Fruit fly (Drosophila melanogaster): ENCODE measurements around the gene IntS10.

IntS10 gene

dm6 chr3L:3848687-3849270, 42.3 kb downstream of the IntS10 start:
- TF ChIP-seq noc (tag; optimal IDR thresholded peaks at IDR 0.05), result no peak

- TF ChIP-seq noc (tag; optimal IDR thresholded peaks at IDR 0.05), result peak; percentile 35
These were observed 43.3 kb downstream of the IntS10 start for dm6 chr3L:3849763-3850162.

DNA sequence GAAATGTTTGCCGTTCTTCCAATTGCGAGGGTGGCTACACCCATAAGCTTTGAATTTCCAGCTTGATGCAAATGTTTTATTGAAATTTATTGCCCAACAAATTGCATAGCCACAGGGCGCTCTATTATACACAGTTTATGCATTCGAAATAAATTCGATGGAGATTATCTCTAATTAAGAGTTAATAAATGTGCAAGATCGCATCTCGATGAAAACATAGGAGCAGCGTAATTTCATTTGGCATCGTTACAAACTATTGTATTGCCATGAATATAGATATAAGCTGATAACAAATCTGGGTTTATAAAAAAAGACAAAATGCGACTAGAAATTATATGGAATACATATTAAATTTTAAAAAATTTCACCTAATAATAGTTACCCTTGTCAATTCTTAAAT, 44.0 kb downstream of the IntS10 start:
- no peak for TF ChIP-seq noc (tag; optimal IDR thresholded peaks at IDR 0.05)

DNA sequence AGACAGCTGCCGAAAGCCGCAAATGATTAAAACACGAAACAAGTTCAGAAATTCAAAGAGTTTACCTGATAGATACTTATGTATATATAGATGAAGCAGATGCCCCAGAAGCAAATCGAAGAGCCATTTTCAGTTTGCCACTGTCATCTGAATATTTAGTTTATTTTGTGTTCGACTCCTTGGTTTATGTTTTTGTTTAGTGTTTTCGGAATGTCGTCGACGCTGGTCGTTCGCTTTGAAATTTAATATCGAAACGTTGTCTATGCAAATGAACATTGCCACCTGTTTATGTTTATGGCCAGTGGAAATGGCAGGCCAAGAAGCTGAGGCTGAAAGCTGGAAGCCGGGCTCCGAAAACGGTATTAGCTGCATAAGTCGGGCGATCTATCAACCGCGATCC, 44.5 kb downstream of the IntS10 start:
- no peak for TF ChIP-seq noc (tag; optimal IDR thresholded peaks at IDR 0.05)

DNA sequence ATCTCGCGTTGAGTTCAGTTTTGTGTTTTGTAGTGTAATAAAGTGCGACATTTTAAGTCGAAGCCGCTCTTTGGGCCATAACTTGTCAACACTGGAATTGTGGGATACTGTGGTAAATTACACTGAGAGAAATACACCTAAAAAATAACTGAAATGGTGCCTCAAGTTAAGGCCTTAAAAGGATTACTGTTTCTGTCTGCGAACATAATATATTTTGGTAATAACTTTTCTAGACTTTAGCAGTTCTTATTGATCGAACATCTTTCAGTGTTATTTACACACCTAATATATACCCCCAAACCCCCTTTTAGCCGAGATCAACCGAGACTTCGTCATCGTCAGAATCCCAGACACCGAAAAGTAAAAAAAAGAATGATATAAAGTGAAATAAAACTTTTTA, 45.3 kb downstream of the IntS10 start:
- TF ChIP-seq noc (tag; optimal IDR thresholded peaks at IDR 0.05), result no peak

- TF ChIP-seq noc (tag; optimal IDR thresholded peaks at IDR 0.05), result no peak
These were observed 46.3 kb downstream of the IntS10 start for dm6 chr3L:3852842-3853241.

- TF ChIP-seq noc (tag; optimal IDR thresholded peaks at IDR 0.05), result no peak
These were observed 48.9 kb downstream of the IntS10 start for dm6 chr3L:3855194-3855980.

DNA sequence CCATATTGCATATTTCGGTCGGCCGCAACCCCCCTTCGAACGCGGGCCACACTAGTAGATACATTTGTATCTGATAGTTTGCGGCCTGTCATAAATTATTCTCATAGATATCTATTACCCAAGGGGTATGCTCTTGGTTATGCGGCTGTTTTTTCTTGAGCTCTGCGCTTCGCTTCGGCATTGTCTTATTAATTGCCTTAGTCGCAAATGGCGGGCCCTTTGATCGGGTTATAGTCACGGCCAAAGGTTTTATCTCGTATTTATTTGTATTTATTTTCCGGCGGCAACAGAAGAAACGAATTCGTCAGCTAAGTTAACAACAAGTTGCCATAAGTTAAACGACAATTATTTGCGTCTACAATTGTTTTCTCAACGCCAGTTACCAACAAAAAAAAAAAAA, 49.5 kb downstream of the IntS10 start:
- no peak for TF ChIP-seq noc (tag; optimal IDR thresholded peaks at IDR 0.05)
